Worm (Caenorhabditis elegans) whole organism, L2 larva: ENCODE data around the gene K02F6.6.
"Not testable (repeated sequence)": the region's sequence is repeated elsewhere in the genome, so short reads cannot be mapped to it uniquely, and the experiment has no call there.

Experiments
- C34F6.9 ChIP-seq: fragments of 150-350 bp; optimal IDR thresholded peaks from 2 replicates; lab custom pipeline; 2014; ENCODE audit warnings: missing biosample characterization, missing genetic modification characterization
- F13H6.1 ChIP-seq: sonication (generic microtip); optimal IDR thresholded peaks from 2 replicates; lab custom pipeline; 2016; ENCODE audit warnings: missing genetic modification characterization, missing compliant biosample characterization
- R02D3.7 ChIP-seq: fragments of 150-350 bp; optimal IDR thresholded peaks from 2 replicates; lab custom pipeline; 2014; ENCODE audit warnings: missing biosample characterization, missing genetic modification characterization
- Y55F3AM.14 ChIP-seq: fragments of 200-800 bp; sonication (Bioruptor generic); optimal IDR thresholded peaks from 2 replicates; lab custom pipeline; 2018; ENCODE audit warnings: mild to moderate bottlenecking, missing genetic modification characterization, missing compliant biosample characterization
- ZK546.5 ChIP-seq: sonication (generic microtip); optimal IDR thresholded peaks from 2 replicates; lab custom pipeline; 2017; ENCODE audit warnings: missing biosample characterization, missing genetic modification characterization
- alr-1 ChIP-seq: fragments of 150-350 bp; optimal IDR thresholded peaks from 2 replicates; lab custom pipeline; 2014; ENCODE audit warnings: missing biosample characterization, missing genetic modification characterization
- aly-2 ChIP-seq: fragments of 150-350 bp; optimal IDR thresholded peaks from 2 replicates; lab custom pipeline; 2014; ENCODE audit warnings: missing biosample characterization, missing genetic modification characterization
- blmp-1 ChIP-seq: sonication (generic microtip); optimal IDR thresholded peaks from 2 replicates; lab custom pipeline; 2017; ENCODE audit warnings: missing genetic modification characterization, mild to moderate bottlenecking, missing compliant biosample characterization, antibody characterized with exemption, moderate library complexity; ENCODE audit not compliant: insufficient read depth
- ceh-82 ChIP-seq: fragments of 150-350 bp; optimal IDR thresholded peaks from 2 replicates; lab custom pipeline; 2014; ENCODE audit warnings: missing biosample characterization, missing genetic modification characterization
- crh-2 ChIP-seq: sonication (generic microtip); optimal IDR thresholded peaks from 2 replicates; lab custom pipeline; 2017; ENCODE audit warnings: missing biosample characterization, missing genetic modification characterization
- egl-27 ChIP-seq: sonication (generic microtip); optimal IDR thresholded peaks from 3 replicates; lab custom pipeline; 2017; ENCODE audit warnings: missing biosample characterization, missing genetic modification reagents, missing genetic modification characterization
- elt-1 ChIP-seq: fragments of 150-350 bp; optimal IDR thresholded peaks from 2 replicates; lab custom pipeline; 2014; ENCODE audit warnings: missing biosample characterization, missing genetic modification characterization
- fos-1 ChIP-seq: fragments of 150-350 bp; optimal IDR thresholded peaks from 2 replicates; lab custom pipeline; 2014; ENCODE audit warnings: missing biosample characterization, missing genetic modification characterization
- gmeb-1 ChIP-seq: fragments of 150-350 bp; optimal IDR thresholded peaks from 2 replicates; lab custom pipeline; 2014; ENCODE audit warnings: missing biosample characterization, missing genetic modification characterization
- lin-11 ChIP-seq: fragments of 150-350 bp; sonication (generic microtip); optimal IDR thresholded peaks from 2 replicates; lab custom pipeline; 2014; ENCODE audit warnings: missing biosample characterization, missing genetic modification characterization, inconsistent platforms, mixed read lengths
- lin-39 ChIP-seq: fragments of 150-350 bp; optimal IDR thresholded peaks from 2 replicates; lab custom pipeline; 2014; ENCODE audit warnings: missing biosample characterization, missing genetic modification reagents, missing genetic modification characterization
- lsy-2 ChIP-seq, 2 experiments: fragments of 150-350 bp in 1 of 2; sonication (generic microtip) in 1 of 2; optimal IDR thresholded peaks; 2 replicates each; lab custom pipeline; 2014 to 2017; ENCODE audit warnings: missing biosample characterization in 2 of 2, missing genetic modification characterization in 2 of 2
- mab-5 ChIP-seq: fragments of 150-350 bp; optimal IDR thresholded peaks from 2 replicates; lab custom pipeline; 2014; ENCODE audit warnings: missing biosample characterization, missing genetic modification characterization
- mdl-1 ChIP-seq, 2 experiments: fragments of 150-350 bp in 1 of 2; sonication (generic microtip) in 1 of 2; optimal IDR thresholded peaks; 2 replicates each; lab custom pipeline; 2017; ENCODE audit warnings: missing biosample characterization in 2 of 2, missing genetic modification characterization in 2 of 2
- nhr-10 ChIP-seq: sonication (generic microtip); optimal IDR thresholded peaks from 2 replicates; lab custom pipeline; 2017; ENCODE audit warnings: missing biosample characterization, missing genetic modification characterization
- nhr-11 ChIP-seq: fragments of 150-350 bp; optimal IDR thresholded peaks from 2 replicates; lab custom pipeline; 2014; ENCODE audit warnings: missing biosample characterization, missing genetic modification characterization
- nhr-12 ChIP-seq: fragments of 150-350 bp; optimal IDR thresholded peaks from 2 replicates; lab custom pipeline; 2014; ENCODE audit warnings: missing biosample characterization, missing genetic modification characterization
- nhr-23 ChIP-seq: fragments of 150-350 bp; optimal IDR thresholded peaks from 2 replicates; lab custom pipeline; 2014; ENCODE audit warnings: missing biosample characterization, missing genetic modification reagents, missing genetic modification characterization
- nhr-237 ChIP-seq: fragments of 150-350 bp; optimal IDR thresholded peaks from 2 replicates; lab custom pipeline; 2014; ENCODE audit warnings: missing biosample characterization, missing genetic modification characterization
- nhr-77 ChIP-seq: fragments of 150-350 bp; optimal IDR thresholded peaks from 2 replicates; lab custom pipeline; 2014; ENCODE audit warnings: missing biosample characterization, missing genetic modification characterization
- peb-1 ChIP-seq: fragments of 150-350 bp; optimal IDR thresholded peaks from 2 replicates; lab custom pipeline; 2014; ENCODE audit warnings: missing biosample characterization, missing genetic modification characterization
- sma-3 ChIP-seq: sonication (generic microtip); optimal IDR thresholded peaks from 2 replicates; lab custom pipeline; 2016; ENCODE audit warnings: missing genetic modification reagents, missing genetic modification characterization, missing compliant biosample characterization
- sma-9 ChIP-seq, 2 experiments: fragments of 150-350 bp in 1 of 2; sonication (generic microtip) in 1 of 2; optimal IDR thresholded peaks; 2 replicates each; lab custom pipeline; 2014 to 2016; ENCODE audit warnings: missing genetic modification characterization in 2 of 2, mild to moderate bottlenecking in 1 of 2, missing biosample characterization in 1 of 2, missing compliant biosample characterization in 1 of 2, missing genetic modification reagents in 1 of 2, moderate library complexity in 1 of 2
- snpc-4 ChIP-seq: fragments of 150-350 bp; optimal IDR thresholded peaks from 2 replicates; lab custom pipeline; 2014; ENCODE audit warnings: missing biosample characterization, missing genetic modification characterization
- unc-39 ChIP-seq: fragments of 150-350 bp; optimal IDR thresholded peaks from 2 replicates; lab custom pipeline; 2014; ENCODE audit warnings: missing biosample characterization, missing genetic modification characterization
- unc-55 ChIP-seq: fragments of 150-350 bp; sonication (generic microtip); optimal IDR thresholded peaks from 3 replicates; lab custom pipeline; 2014; ENCODE audit warnings: missing biosample characterization, missing genetic modification reagents, missing genetic modification characterization
- unc-62 ChIP-seq: fragments of 150-350 bp; optimal IDR thresholded peaks from 2 replicates; lab custom pipeline; 2014; ENCODE audit warnings: missing biosample characterization, missing genetic modification reagents, missing genetic modification characterization
- ztf-11 ChIP-seq: sonication (generic microtip); optimal IDR thresholded peaks from 2 replicates; lab custom pipeline; 2017; ENCODE audit warnings: missing biosample characterization, missing genetic modification characterization
- ztf-4 ChIP-seq: fragments of 150-350 bp; optimal IDR thresholded peaks from 2 replicates; lab custom pipeline; 2014; ENCODE audit warnings: missing biosample characterization, missing genetic modification characterization

K02F6.6 gene

ce11 chrII:2526887-2527286 is 3.7 kb upstream of the K02F6.6 start:
- TF ChIP-seq nhr-10 (tag; lab: Kevin White, UChicago) (no peak), sma-3 (no peak), unc-62 (GFP tag; lab: Kevin White, UChicago) (no peak), unc-39 (tag; lab: Kevin White, UChicago) (no peak), crh-2 (tag; lab: Kevin White, UChicago) (no peak)
- TF ChIP-seq, all 48 proteins: peak for 0

DNA sequence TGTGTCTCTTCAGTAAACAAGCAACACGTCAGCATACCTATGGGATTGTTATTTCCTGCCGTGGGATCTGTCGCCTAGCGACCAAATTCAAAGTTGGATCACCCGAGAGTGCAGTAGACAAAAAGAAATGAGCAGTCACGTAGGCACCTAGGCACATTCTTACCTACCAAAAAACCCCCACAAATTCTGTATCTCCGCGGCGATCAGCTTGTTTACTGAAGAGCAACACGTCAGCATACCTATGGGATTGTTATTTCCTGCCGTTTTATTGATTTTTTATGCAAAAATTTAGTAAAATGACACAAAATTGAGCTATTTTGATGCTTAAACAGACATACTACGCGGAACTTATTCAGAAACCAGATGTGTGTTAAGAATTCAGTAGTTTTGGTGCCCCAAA is 3.9 kb downstream of the K02F6.6 start, which contains the start of gene K02F6.5:
TSS of gene K02F6.5 (plus strand) at position 301 of the 400 bp plus-strand sequence.
- not testable (repeated sequence) for TF ChIP-seq unc-62 (GFP tag; lab: Kevin White, UChicago); alr-1 (tag; lab: Kevin White, UChicago); aly-2 (tag; lab: Kevin White, UChicago)

- not testable (repeated sequence) for TF ChIP-seq egl-27 (tag; lab: Kevin White, UChicago); peb-1 (tag; lab: Kevin White, UChicago); unc-55 (GFP tag; lab: Kevin White, UChicago)
- TF ChIP-seq, all 48 proteins: peak for 0; not testable (repeated sequence) for 48
These were observed 4.4 kb downstream of the K02F6.6 start, which contains the start of gene K02F6.8 for ce11 chrII:2534952-2535351. TSS of gene K02F6.8 (minus strand) at chrII:2535052.

- no peak for TF ChIP-seq blmp-1 (tag; lab: Kevin White, UChicago)
- no peak for TF ChIP-seq mab-5 (tag; lab: Kevin White, UChicago)
- TF ChIP-seq ztf-11 = no peak
- no peak for TF ChIP-seq unc-55 (GFP tag; lab: Kevin White, UChicago)
- TF ChIP-seq ceh-82 = no peak
- TF ChIP-seq mdl-1 (tag; optimal IDR thresholded peaks at IDR 0.05; lab: Kevin White, UChicago) = no peak
These were observed 7.2 kb downstream of the K02F6.6 start, which contains the start of gene K02F6.7 for ce11 chrII:2537754-2538153. TSS of gene K02F6.7 (minus strand) at chrII:2537854.

DNA sequence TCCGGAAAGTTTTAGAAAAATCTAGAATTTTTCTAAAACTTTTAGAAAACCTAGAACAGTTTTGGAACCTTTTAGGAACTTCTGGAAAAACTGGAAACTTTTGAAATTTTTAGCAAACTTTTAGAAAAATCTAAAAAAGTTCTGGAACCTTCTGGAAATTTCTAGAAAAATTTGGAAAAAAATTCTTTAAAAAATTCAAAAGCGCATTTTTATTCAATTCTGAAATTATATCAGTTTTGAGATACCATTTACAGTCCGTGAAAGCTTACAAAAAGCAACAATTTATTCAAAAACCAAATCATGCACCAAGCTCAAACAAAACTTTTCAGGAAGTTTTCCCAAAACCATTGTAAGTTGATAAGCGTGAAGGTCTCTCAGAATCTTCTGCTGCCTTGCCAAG is 7.6 kb downstream of the K02F6.6 start, which contains the start of gene K02F6.4:
TSS of gene K02F6.4 (plus strand) at position 301 of the 400 bp plus-strand sequence.
- TF ChIP-seq aly-2 (tag; lab: Kevin White, UChicago) (no peak), C34F6.9 (no peak), ZK546.5 (tag; lab: Kevin White, UChicago) (no peak), fos-1 (tag; lab: Kevin White, UChicago) (no peak), snpc-4 (tag; lab: Kevin White, UChicago) (no peak), alr-1 (tag; lab: Kevin White, UChicago) (no peak), F13H6.1 (tag; lab: Kevin White, UChicago) (no peak), nhr-23 (tag; lab: Kevin White, UChicago) (no peak), unc-39 (tag; lab: Kevin White, UChicago) (no peak), nhr-77 (tag; lab: Kevin White, UChicago) (no peak), lin-39 (no peak), peb-1 (tag; lab: Kevin White, UChicago) (no peak), nhr-11 (tag; lab: Kevin White, UChicago) (no peak), nhr-237 (tag; lab: Kevin White, UChicago) (no peak), ztf-4 (tag; lab: Kevin White, UChicago) (no peak)

DNA sequence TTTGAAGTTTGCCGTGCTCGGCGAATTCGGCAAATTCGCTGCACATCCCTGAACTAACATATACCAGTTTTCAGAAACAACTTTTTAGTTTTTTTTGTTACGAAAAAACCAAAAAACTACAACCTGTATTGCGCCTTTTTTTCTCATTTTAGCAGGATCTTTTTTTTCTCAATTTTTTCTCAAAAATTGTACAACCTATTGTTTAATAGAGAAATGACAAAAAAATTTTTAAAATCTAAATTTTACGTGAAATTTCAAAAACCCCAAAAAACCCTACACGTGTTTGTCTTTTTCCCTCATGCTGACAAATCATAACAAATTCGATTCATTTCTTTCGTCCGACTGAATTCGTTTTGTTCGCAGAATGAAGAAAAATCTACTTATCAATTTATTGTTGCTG is 15.3 kb downstream of the K02F6.6 start, which contains the start of gene K02F6.3:
TSS of gene K02F6.3 (plus strand) at position 301 of the 400 bp plus-strand sequence.
- TF ChIP-seq elt-1 (tag; lab: Kevin White, UChicago) (no peak), crh-2 (tag; lab: Kevin White, UChicago) (no peak), gmeb-1 (tag; lab: Kevin White, UChicago) (no peak), lin-11 (tag; lab: Kevin White, UChicago) (no peak), egl-27 (tag; lab: Kevin White, UChicago) (no peak)

ce11 chrII:2553030-2553429 is 22.4 kb downstream of the K02F6.6 start:
- TF ChIP-seq R02D3.7 (tag; lab: Kevin White, UChicago) (no peak), peb-1 (tag; lab: Kevin White, UChicago) (no peak), lsy-2 (tag; optimal IDR thresholded peaks at IDR 0.05; lab: Kevin White, UChicago) (no peak), fos-1 (tag; lab: Kevin White, UChicago) (no peak), nhr-10 (tag; lab: Kevin White, UChicago) (no peak), sma-9 (GFP tag; optimal IDR thresholded peaks at IDR 0.05; lab: Kevin White, UChicago) (no peak), sma-9 (tag; optimal IDR thresholded peaks at IDR 0.05; lab: Kevin White, UChicago) (no peak), unc-62 (GFP tag; lab: Kevin White, UChicago) (no peak), ztf-4 (tag; lab: Kevin White, UChicago) (no peak), nhr-12 (tag; lab: Kevin White, UChicago) (no peak), snpc-4 (tag; lab: Kevin White, UChicago) (no peak), ztf-11 (no peak), Y55F3AM.14 (GFP tag; lab: Kevin White, UChicago) (no peak), elt-1 (tag; lab: Kevin White, UChicago) (no peak), nhr-77 (tag; lab: Kevin White, UChicago) (no peak), C34F6.9 (no peak), nhr-11 (tag; lab: Kevin White, UChicago) (no peak)
